Worm (Caenorhabditis elegans): Measurements from ENCODE around the gene mop-25.1.
A peak's percentile ranks its signal among the peaks of the same experiment; 100 is the strongest.

- TF ChIP-seq flt-1 (GFP tag; IDR thresholded peaks at IDR 0.05), result peak; percentile 92
- TF ChIP-seq ztf-29 (GFP tag; IDR thresholded peaks at IDR 0.05), result peak; percentile 84
- TF ChIP-seq med-1 (GFP tag; optimal IDR thresholded peaks at IDR 0.05; ENCODE audit: insufficient read depth), result peak; percentile 52
Measured at ce11 chrX:3969353-3969752, 42.7 kb upstream of the mop-25.1 start.
